Worm (Caenorhabditis elegans) whole organism, early embryonic: Measurements from ENCODE around the gene F35H8.2.

Experiments used
- B0310.2 ChIP-seq: sonication (generic microtip); optimal IDR thresholded peaks from 2 replicates; lab custom pipeline; 2016; ENCODE audit warnings: mild to moderate bottlenecking, missing genetic modification characterization, missing compliant biosample characterization
- F13C5.2 ChIP-seq: sonication (generic microtip); optimal IDR thresholded peaks from 2 replicates; lab custom pipeline; 2017; ENCODE audit warnings: mild to moderate bottlenecking, missing genetic modification characterization, inconsistent platforms, missing compliant biosample characterization
- aly-1 ChIP-seq: sonication (generic microtip); optimal IDR thresholded peaks from 2 replicates; lab custom pipeline; 2016; ENCODE audit warnings: missing genetic modification characterization, missing compliant biosample characterization
- ama-1 ChIP-seq: fragments of 150-350 bp; optimal IDR thresholded peaks from 2 replicates; lab custom pipeline; 2014
- ceh-13 ChIP-seq: fragments of 200-800 bp; sonication (Bioruptor generic); optimal IDR thresholded peaks from 2 replicates; lab custom pipeline; 2018; ENCODE audit warnings: mild to moderate bottlenecking, missing genetic modification characterization, missing compliant biosample characterization
- ceh-36 ChIP-seq: sonication (generic microtip); optimal IDR thresholded peaks from 2 replicates; lab custom pipeline; 2016; ENCODE audit warnings: missing genetic modification characterization, inconsistent platforms, missing compliant biosample characterization
- ets-7 ChIP-seq: sonication (generic microtip); optimal IDR thresholded peaks from 2 replicates; lab custom pipeline; 2016; ENCODE audit warnings: missing genotype, missing genetic modification characterization, missing compliant biosample characterization
- flt-1 ChIP-seq: fragments of 200-800 bp; sonication (Bioruptor generic); IDR thresholded peaks from 2 replicates; pipeline ENCODE4 v1.3.6; 2022; ENCODE audit warnings: missing genetic modification characterization, missing compliant biosample characterization
- hmbx-1 ChIP-seq: sonication (generic microtip); optimal IDR thresholded peaks from 2 replicates; lab custom pipeline; 2016; ENCODE audit warnings: mild to moderate bottlenecking, missing genetic modification characterization, missing compliant biosample characterization
- hmg-4 ChIP-seq: fragments of 200-800 bp; sonication (Bioruptor generic); optimal IDR thresholded peaks from 2 replicates; lab custom pipeline; 2018; ENCODE audit warnings: mild to moderate bottlenecking, missing genetic modification characterization, missing compliant biosample characterization
- hnd-1 ChIP-seq: sonication (generic microtip); optimal IDR thresholded peaks from 2 replicates; lab custom pipeline; 2016; ENCODE audit warnings: missing genetic modification characterization, missing compliant biosample characterization
- pes-1 ChIP-seq: fragments of 200-800 bp; sonication (Bioruptor generic); IDR thresholded peaks from 2 replicates; pipeline ENCODE4 v1.3.6; 2022; ENCODE audit warnings: missing genetic modification reagents, missing genetic modification characterization, missing compliant biosample characterization
- scrt-1 ChIP-seq: fragments of 200-800 bp; sonication (Bioruptor generic); IDR thresholded peaks from 2 replicates; pipeline ENCODE4 v1.3.6; 2022; ENCODE audit warnings: missing genetic modification characterization, missing compliant biosample characterization
- sea-1 ChIP-seq: fragments of 200-800 bp; sonication (Bioruptor generic); conservative IDR thresholded peaks from 2 replicates; pipeline ENCODE4 v1.3.6; 2022; ENCODE audit warnings: missing genetic modification characterization, missing compliant biosample characterization
- tbx-11 ChIP-seq: fragments of 200-800 bp; sonication (Bioruptor generic); IDR thresholded peaks from 2 replicates; pipeline ENCODE4 v1.3.6; 2022; ENCODE audit warnings: missing genetic modification characterization, missing compliant biosample characterization
- tbx-37 ChIP-seq: fragments of 200-800 bp; sonication (Bioruptor generic); conservative IDR thresholded peaks from 2 replicates; pipeline ENCODE4 v1.3.6; 2022; ENCODE audit warnings: missing genetic modification reagents, missing genetic modification characterization, missing compliant biosample characterization
- tra-4 ChIP-seq: sonication (generic microtip); optimal IDR thresholded peaks from 2 replicates; lab custom pipeline; 2017; ENCODE audit warnings: missing genetic modification characterization, missing compliant biosample characterization

F35H8.2 gene

ce11 chrII:9528480-9528879 is 26.8 kb upstream of the F35H8.2 start, which contains the start of gene sra-2:
Gene sra-2 (plus strand): TSS chrII:9528780.
- TF ChIP-seq sea-1 (no peak), aly-1 (tag; lab: Kevin White, UChicago) (no peak), tbx-11 (GFP tag; lab: Robert Waterston, UW) (no peak), ceh-13 (GFP tag; lab: Kevin White, UChicago) (no peak), hnd-1 (tag; lab: Kevin White, UChicago) (no peak), pes-1 (no peak), scrt-1 (GFP tag; lab: Robert Waterston, UW) (no peak), flt-1 (no peak), hmg-4 (GFP tag; lab: Kevin White, UChicago) (no peak), tbx-37 (GFP tag; lab: Robert Waterston, UW) (no peak), F13C5.2 (tag; lab: Kevin White, UChicago) (no peak)

- TF ChIP-seq ama-1 (lab: Kevin White, UChicago) (no peak), ceh-36 (tag; lab: Kevin White, UChicago) (no peak), hnd-1 (tag; lab: Kevin White, UChicago) (no peak), tbx-11 (GFP tag; lab: Robert Waterston, UW) (no peak), flt-1 (no peak), scrt-1 (GFP tag; lab: Robert Waterston, UW) (no peak), tra-4 (tag; lab: Kevin White, UChicago) (no peak), B0310.2 (tag; lab: Kevin White, UChicago) (no peak), tbx-37 (GFP tag; lab: Robert Waterston, UW) (no peak), hmg-4 (GFP tag; lab: Kevin White, UChicago) (no peak), F13C5.2 (tag; lab: Kevin White, UChicago) (no peak), aly-1 (tag; lab: Kevin White, UChicago) (no peak), pes-1 (no peak), hmbx-1 (no peak), ets-7 (tag; lab: Kevin White, UChicago) (no peak)
Observed at ce11 chrII:9532011-9532410, 23.3 kb upstream of the F35H8.2 start, which contains the start of gene sra-9. Gene sra-9 (plus strand): TSS chrII:9532311.

- TF ChIP-seq scrt-1 (GFP tag; lab: Robert Waterston, UW) (no peak), hmg-4 (GFP tag; lab: Kevin White, UChicago) (no peak), ets-7 (tag; lab: Kevin White, UChicago) (no peak), ama-1 (lab: Kevin White, UChicago) (no peak), tbx-11 (GFP tag; lab: Robert Waterston, UW) (no peak), sea-1 (no peak), aly-1 (tag; lab: Kevin White, UChicago) (no peak), tra-4 (tag; lab: Kevin White, UChicago) (no peak), ceh-13 (GFP tag; lab: Kevin White, UChicago) (no peak), tbx-37 (GFP tag; lab: Robert Waterston, UW) (no peak), B0310.2 (tag; lab: Kevin White, UChicago) (no peak), hmbx-1 (no peak), pes-1 (no peak), hnd-1 (tag; lab: Kevin White, UChicago) (no peak), ceh-36 (tag; lab: Kevin White, UChicago) (no peak), F13C5.2 (tag; lab: Kevin White, UChicago) (no peak), flt-1 (no peak)
Observed at ce11 chrII:9537429-9537828, 17.9 kb upstream of the F35H8.2 start, which contains the start of gene sra-8. Gene sra-8 (plus strand): TSS chrII:9537729.

- no peak for TF ChIP-seq flt-1
- no peak for TF ChIP-seq ceh-36 (tag; lab: Kevin White, UChicago)
- no peak for TF ChIP-seq sea-1
- TF ChIP-seq tbx-37 (GFP tag; lab: Robert Waterston, UW), result no peak
- TF ChIP-seq ets-7 (tag; lab: Kevin White, UChicago), result no peak
Observed at ce11 chrII:9540723-9541122, 14.6 kb upstream of the F35H8.2 start, which contains the start of gene sra-3. Gene sra-3 (minus strand): TSS chrII:9540823.

- TF ChIP-seq flt-1, result no peak
- TF ChIP-seq tra-4 (tag; lab: Kevin White, UChicago), result no peak
- no peak for TF ChIP-seq hmg-4 (GFP tag; lab: Kevin White, UChicago)
- TF ChIP-seq scrt-1 (GFP tag; lab: Robert Waterston, UW), result no peak
- no peak for TF ChIP-seq F13C5.2 (tag; lab: Kevin White, UChicago)
- TF ChIP-seq hmbx-1, result no peak
- no peak for TF ChIP-seq ceh-13 (GFP tag; lab: Kevin White, UChicago)
- TF ChIP-seq ama-1 (lab: Kevin White, UChicago), result no peak
- TF ChIP-seq hnd-1 (tag; lab: Kevin White, UChicago), result no peak
- TF ChIP-seq aly-1 (tag; lab: Kevin White, UChicago), result no peak
- no peak for TF ChIP-seq ceh-36 (tag; lab: Kevin White, UChicago)
- no peak for TF ChIP-seq tbx-11 (GFP tag; lab: Robert Waterston, UW)
- no peak for TF ChIP-seq tbx-37 (GFP tag; lab: Robert Waterston, UW)
- TF ChIP-seq pes-1, result no peak
- no peak for TF ChIP-seq sea-1
- TF ChIP-seq B0310.2 (tag; lab: Kevin White, UChicago), result no peak
- TF ChIP-seq ets-7 (tag; lab: Kevin White, UChicago), result no peak
Observed at ce11 chrII:9542785-9543184, 12.5 kb upstream of the F35H8.2 start, which contains the start of gene sra-4. Gene sra-4 (minus strand): TSS chrII:9542885.

- TF ChIP-seq ceh-36 (tag; lab: Kevin White, UChicago) (no peak), scrt-1 (GFP tag; lab: Robert Waterston, UW) (no peak), hnd-1 (tag; lab: Kevin White, UChicago) (no peak), hmbx-1 (no peak), hmg-4 (GFP tag; lab: Kevin White, UChicago) (no peak), aly-1 (tag; lab: Kevin White, UChicago) (no peak), tra-4 (tag; lab: Kevin White, UChicago) (no peak), tbx-37 (GFP tag; lab: Robert Waterston, UW) (no peak), pes-1 (no peak), ama-1 (lab: Kevin White, UChicago) (no peak), ceh-13 (GFP tag; lab: Kevin White, UChicago) (no peak), ets-7 (tag; lab: Kevin White, UChicago) (no peak), B0310.2 (tag; lab: Kevin White, UChicago) (no peak), sea-1 (no peak), F13C5.2 (tag; lab: Kevin White, UChicago) (no peak)
Observed at ce11 chrII:9544386-9544785, 10.9 kb upstream of the F35H8.2 start, which contains the start of gene sra-7. Gene sra-7 (plus strand): TSS chrII:9544686.
